Fruit fly (Drosophila melanogaster) whole organism, embryonic: ENCODE results near the gene Charon.

ENCODE experiments used
- B-H1 ChIP-seq: fragments of 200-800 bp; sonication (Bioruptor generic); IDR thresholded peaks from 3 replicates; pipeline ENCODE4 v1.3.6; 2022; ENCODE audit warnings: missing biosample characterization, missing genetic modification characterization
- BEAF-32 ChIP-seq: fragments of 200-800 bp; sonication (Bioruptor generic); optimal IDR thresholded peaks from 3 replicates; lab custom pipeline; 2017; ENCODE audit warnings: missing biosample characterization, missing genetic modification characterization, mild to moderate bottlenecking, moderate library complexity, missing genetic modification reagents
- C15 ChIP-seq: fragments of 200-800 bp; sonication (Bioruptor generic); IDR thresholded peaks from 3 replicates; pipeline ENCODE4 v1.3.6; 2022; ENCODE audit warnings: missing biosample characterization, missing genetic modification characterization
- CG10274 ChIP-seq: fragments of 200-800 bp; sonication (Bioruptor generic); optimal IDR thresholded peaks from 3 replicates; lab custom pipeline; 2017; ENCODE audit warnings: missing biosample characterization, mild to moderate bottlenecking, missing genetic modification characterization
- CG10462 ChIP-seq: fragments of 200-800 bp; sonication (Bioruptor generic); optimal IDR thresholded peaks from 2 replicates; lab custom pipeline; 2016; ENCODE audit warnings: missing biosample characterization, missing genetic modification characterization
- CG11398 ChIP-seq: fragments of 200-800 bp; sonication (Bioruptor generic); optimal IDR thresholded peaks from 2 replicates; lab custom pipeline; 2016; ENCODE audit warnings: missing biosample characterization, missing genetic modification characterization
- CG11456 ChIP-seq: fragments of 200-800 bp; sonication (Bioruptor generic); IDR thresholded peaks from 3 replicates; pipeline ENCODE4 v1.3.6; 2022; ENCODE audit warnings: missing biosample characterization, missing genetic modification characterization
- CG11560 ChIP-seq: fragments of 200-800 bp; sonication (Bioruptor generic); IDR thresholded peaks from 3 replicates; pipeline ENCODE4 v1.3.6; 2022; ENCODE audit warnings: missing biosample characterization, missing genetic modification characterization
- CG12155 ChIP-seq: fragments of 200-800 bp; sonication (Bioruptor generic); optimal IDR thresholded peaks from 3 replicates; lab custom pipeline; 2016; ENCODE audit warnings: missing biosample characterization, missing genetic modification characterization
- CG12219 ChIP-seq: fragments of 200-800 bp; sonication (Bioruptor generic); optimal IDR thresholded peaks from 3 replicates; lab custom pipeline; 2018; ENCODE audit warnings: missing biosample characterization, mild to moderate bottlenecking, missing genetic modification characterization
- CG12744 ChIP-seq: fragments of 200-800 bp; sonication (Bioruptor generic); optimal IDR thresholded peaks from 2 replicates; lab custom pipeline; 2016; ENCODE audit warnings: missing biosample characterization, missing genetic modification characterization
- CG15011 ChIP-seq: fragments of 200-800 bp; sonication (Bioruptor generic); optimal IDR thresholded peaks from 3 replicates; lab custom pipeline; 2018; ENCODE audit warnings: missing biosample characterization, mild to moderate bottlenecking, missing genetic modification characterization
- CG1603 ChIP-seq: fragments of 200-800 bp; sonication (Bioruptor generic); optimal IDR thresholded peaks from 2 replicates; lab custom pipeline; 2019; ENCODE audit warnings: missing biosample characterization, mild to moderate bottlenecking, missing genetic modification characterization, moderate library complexity
- CG16863 ChIP-seq: fragments of 200-800 bp; sonication (Bioruptor generic); optimal IDR thresholded peaks from 3 replicates; lab custom pipeline; 2016; ENCODE audit warnings: missing biosample characterization, missing genetic modification characterization
- CG17912 ChIP-seq: fragments of 200-800 bp; sonication (Bioruptor generic); optimal IDR thresholded peaks from 2 replicates; lab custom pipeline; 2018; ENCODE audit warnings: missing biosample characterization, mild to moderate bottlenecking, missing genetic modification characterization
- CG18011 ChIP-seq: fragments of 200-800 bp; sonication (Bioruptor generic); optimal IDR thresholded peaks from 2 replicates; lab custom pipeline; 2017; ENCODE audit warnings: missing biosample characterization, missing genetic modification characterization, mild to moderate bottlenecking, moderate library complexity, missing genotype
- CG4424 ChIP-seq: fragments of 200-800 bp; sonication (Bioruptor generic); optimal IDR thresholded peaks from 3 replicates; lab custom pipeline; 2016; ENCODE audit warnings: missing biosample characterization, missing genetic modification characterization
- CG6765 ChIP-seq: fragments of 200-800 bp; sonication (Bioruptor generic); optimal IDR thresholded peaks from 3 replicates; lab custom pipeline; 2017; ENCODE audit warnings: missing biosample characterization, mild to moderate bottlenecking, missing genetic modification characterization
- CG8388 ChIP-seq: fragments of 200-800 bp; sonication (Bioruptor generic); optimal IDR thresholded peaks from 2 replicates; lab custom pipeline; 2019; ENCODE audit warnings: missing biosample characterization, mild to moderate bottlenecking, missing genetic modification characterization, moderate library complexity
- CG9437 ChIP-seq: fragments of 200-800 bp; sonication (Bioruptor generic); optimal IDR thresholded peaks from 2 replicates; lab custom pipeline; 2018; ENCODE audit warnings: missing biosample characterization, mild to moderate bottlenecking, missing genetic modification characterization
- CG9876 ChIP-seq: fragments of 200-800 bp; sonication (Bioruptor generic); optimal IDR thresholded peaks from 2 replicates; lab custom pipeline; 2016; ENCODE audit warnings: missing biosample characterization, missing genetic modification characterization
- Dll ChIP-seq: fragments of 200-800 bp; sonication (Bioruptor generic); IDR thresholded peaks from 4 replicates; pipeline ENCODE4 v1.3.6; 2022; ENCODE audit warnings: missing biosample characterization, missing genetic modification characterization; ENCODE audit not compliant: partially characterized antibody
- Hr3 ChIP-seq: fragments of 200-800 bp; sonication (Bioruptor generic); optimal IDR thresholded peaks from 3 replicates; lab custom pipeline; 2016; ENCODE audit warnings: missing biosample characterization, missing genetic modification characterization
- Jarid2 ChIP-seq: fragments of 200-800 bp; sonication (Bioruptor generic); optimal IDR thresholded peaks from 3 replicates; lab custom pipeline; 2017; ENCODE audit warnings: mild to moderate bottlenecking, missing biosample characterization, missing genetic modification reagents, missing genetic modification characterization
- Kr ChIP-seq: fragments of 200-800 bp; sonication (Bioruptor generic); optimal IDR thresholded peaks from 2 replicates; lab custom pipeline; 2017; ENCODE audit warnings: missing biosample characterization, mild to moderate bottlenecking, missing genetic modification characterization
- Med ChIP-seq: fragments of 200-800 bp; sonication (Bioruptor generic); peaks from one replicate; lab custom pipeline; 2016; ENCODE audit warnings: missing biosample characterization, missing genetic modification characterization, mild to moderate bottlenecking, inconsistent platforms, moderate library complexity
- Nf-YA ChIP-seq: fragments of 200-800 bp; sonication (Bioruptor generic); IDR thresholded peaks from 2 replicates; pipeline ENCODE4 v1.3.6; 2022; ENCODE audit warnings: missing biosample characterization, missing genetic modification characterization
- PHDP ChIP-seq: fragments of 200-800 bp; sonication (Bioruptor generic); optimal IDR thresholded peaks from 3 replicates; lab custom pipeline; 2018; ENCODE audit warnings: missing biosample characterization, mild to moderate bottlenecking, missing genetic modification characterization, moderate library complexity
- Sox102F ChIP-seq: fragments of 200-800 bp; sonication (Bioruptor generic); optimal IDR thresholded peaks from 2 replicates; lab custom pipeline; 2018; ENCODE audit warnings: missing biosample characterization, mild to moderate bottlenecking, missing genetic modification characterization, moderate library complexity
- Spps ChIP-seq: fragments of 200-800 bp; sonication (Bioruptor generic); optimal IDR thresholded peaks from 2 replicates; lab custom pipeline; 2018; ENCODE audit warnings: missing biosample characterization, mild to moderate bottlenecking, missing genetic modification characterization
- Stat92E ChIP-seq, 3 experiments: fragments of >200 bp in 2 of 3; fragments of 200-800 bp in 1 of 3; sonication (Bioruptor generic) in 1 of 3; optimal IDR thresholded peaks; 2 replicates each; lab custom pipeline; 2017 to 2019; ENCODE audit warnings: missing biosample characterization in 3 of 3, missing genetic modification characterization in 3 of 3, mild to moderate bottlenecking in 1 of 3, moderate library complexity in 1 of 3
- Tbp ChIP-seq: fragments of >200 bp; optimal IDR thresholded peaks from 2 replicates; lab custom pipeline; 2018; ENCODE audit warnings: missing biosample characterization, missing genetic modification characterization
- YL-1 ChIP-seq: fragments of 200-800 bp; sonication (Bioruptor generic); optimal IDR thresholded peaks from 3 replicates; lab custom pipeline; 2017; ENCODE audit warnings: missing biosample characterization, mild to moderate bottlenecking, missing genetic modification characterization
- amos ChIP-seq: fragments of 200-800 bp; sonication (Bioruptor generic); IDR thresholded peaks from 2 replicates; pipeline ENCODE4 v1.3.6; 2022; ENCODE audit warnings: missing biosample characterization, missing genetic modification characterization; ENCODE audit not compliant: partially characterized antibody
- cato ChIP-seq: fragments of 200-800 bp; sonication (Bioruptor generic); optimal IDR thresholded peaks from 2 replicates; lab custom pipeline; 2016; ENCODE audit warnings: missing biosample characterization, missing genetic modification characterization, borderline replicate concordance
- caup ChIP-seq: fragments of 200-800 bp; sonication (Bioruptor generic); optimal IDR thresholded peaks from 3 replicates; lab custom pipeline; 2017; ENCODE audit warnings: missing biosample characterization, mild to moderate bottlenecking, missing genetic modification characterization, moderate library complexity; ENCODE audit not compliant: severe bottlenecking
- chinmo ChIP-seq: fragments of 200-800 bp; sonication (Bioruptor generic); IDR thresholded peaks from 4 replicates; pipeline ENCODE4 v1.3.6; 2022; ENCODE audit warnings: missing biosample characterization, missing genetic modification characterization; ENCODE audit not compliant: partially characterized antibody
- dati ChIP-seq: fragments of 200-800 bp; sonication (Bioruptor generic); IDR thresholded peaks from 2 replicates; pipeline ENCODE4 v1.3.6; 2022; ENCODE audit warnings: missing biosample characterization, missing genetic modification characterization
- dysf ChIP-seq: fragments of 200-800 bp; sonication (Bioruptor generic); IDR thresholded peaks from 3 replicates; pipeline ENCODE4 v1.3.6; 2022; ENCODE audit warnings: missing biosample characterization, missing genetic modification characterization
- ftz-f1 ChIP-seq: fragments of 200-800 bp; sonication (Bioruptor generic); optimal IDR thresholded peaks from 2 replicates; lab custom pipeline; 2016; ENCODE audit warnings: missing biosample characterization, missing genetic modification characterization
- fu2 ChIP-seq: fragments of 200-800 bp; sonication (Bioruptor generic); optimal IDR thresholded peaks from 2 replicates; lab custom pipeline; 2016; ENCODE audit warnings: missing biosample characterization, missing genetic modification characterization
- insv ChIP-seq, 2 experiments: fragments of 200-800 bp; sonication (Bioruptor generic); optimal IDR thresholded peaks; 3 replicates each; lab custom pipeline; 2016 to 2018; ENCODE audit warnings: missing biosample characterization in 2 of 2, missing genetic modification characterization in 2 of 2
- knrl ChIP-seq: fragments of 200-800 bp; sonication (Bioruptor generic); IDR thresholded peaks from 3 replicates; pipeline ENCODE4 v1.3.6; 2022; ENCODE audit warnings: missing biosample characterization, missing genetic modification characterization; ENCODE audit not compliant: partially characterized antibody
- maf-S ChIP-seq: fragments of 200-800 bp; sonication (Bioruptor generic); optimal IDR thresholded peaks from 2 replicates; lab custom pipeline; 2016; ENCODE audit warnings: missing biosample characterization, missing genetic modification characterization
- nmo ChIP-seq: fragments of 200-800 bp; sonication (Bioruptor generic); optimal IDR thresholded peaks from 2 replicates; lab custom pipeline; 2018; ENCODE audit warnings: missing biosample characterization, mild to moderate bottlenecking, missing genetic modification characterization, moderate library complexity
- schlank ChIP-seq: fragments of 200-800 bp; sonication (Bioruptor generic); optimal IDR thresholded peaks from 2 replicates; lab custom pipeline; 2018; ENCODE audit warnings: missing biosample characterization, mild to moderate bottlenecking, missing genetic modification characterization
- sug ChIP-seq: fragments of 200-800 bp; optimal IDR thresholded peaks from 2 replicates; lab custom pipeline; 2019; ENCODE audit warnings: missing biosample characterization, mild to moderate bottlenecking, missing genetic modification characterization, moderate library complexity
- tna ChIP-seq: fragments of 200-800 bp; sonication (Bioruptor generic); IDR thresholded peaks from 2 replicates; pipeline ENCODE4 v1.3.6; 2022; ENCODE audit warnings: missing biosample characterization, missing genetic modification characterization; ENCODE audit not compliant: partially characterized antibody
- vvl ChIP-seq: fragments of 200-800 bp; sonication (Bioruptor generic); IDR thresholded peaks from 2 replicates; pipeline ENCODE4 v1.3.6; 2022; ENCODE audit warnings: missing biosample characterization, missing genetic modification characterization
- zfh1 ChIP-seq: fragments of 200-800 bp; sonication (Bioruptor generic); IDR thresholded peaks from 3 replicates; pipeline ENCODE4 v1.3.6; 2022; ENCODE audit warnings: missing biosample characterization, missing genetic modification characterization

The Charon gene

DNA sequence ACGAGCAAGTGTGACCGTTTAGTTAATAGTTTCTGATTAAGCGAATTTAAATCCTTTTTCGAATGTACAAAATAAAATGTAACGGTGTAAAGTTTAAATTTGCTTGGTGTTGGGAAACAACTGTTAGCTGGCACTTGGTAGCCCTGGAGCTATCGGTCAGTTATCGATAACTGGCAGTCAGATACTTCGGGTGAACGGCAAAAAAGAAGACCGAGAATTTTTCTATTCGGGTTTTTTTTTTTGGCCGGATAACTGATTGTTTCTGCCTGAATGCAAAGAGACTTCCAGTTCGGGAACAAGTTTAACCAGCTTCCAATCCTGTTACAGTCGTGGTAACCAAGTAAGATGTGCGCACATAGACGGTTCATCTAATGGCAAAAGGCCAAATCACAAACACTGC is 4.9 kb upstream of the Charon start, which contains the start of gene CG4896 (continued):
- TF ChIP-seq vvl (peak; percentile 63), CG11398 (GFP tag; lab: Kevin White, UChicago) (no peak), Sox102F (GFP tag; lab: Kevin White, UChicago) (no peak), CG15011 (GFP tag; lab: Kevin White, UChicago) (no peak), dysf (GFP tag; lab: Robert Waterston, UW) (no peak), CG17912 (no peak), maf-S (GFP tag; lab: Kevin White, UChicago) (no peak), YL-1 (GFP tag; lab: Kevin White, UChicago) (peak; percentile 83), PHDP (tag; lab: Kevin White, UChicago) (no peak), Spps (tag; lab: Kevin White, UChicago) (no peak), CG1603 (tag; lab: Kevin White, UChicago) (no peak), CG16863 (GFP tag; lab: Kevin White, UChicago) (no peak), amos (GFP tag; lab: Robert Waterston, UW) (peak; percentile 70), Nf-YA (no peak), CG18011 (GFP tag; lab: Kevin White, UChicago) (no peak), caup (GFP tag; lab: Kevin White, UChicago) (no peak), Tbp (GFP tag; lab: Kevin White, UChicago) (no peak), Stat92E (GFP tag; optimal IDR thresholded peaks at IDR 0.05; lab: Kevin White, UChicago) (no peak), CG12744 (no peak), Jarid2 (GFP tag; lab: Kevin White, UChicago) (no peak), zfh1 (GFP tag; lab: Robert Waterston, UW) (no peak), tna (GFP tag; lab: Robert Waterston, UW) (peak; percentile 26; the same call in 1 of the 2 replicates), CG10274 (no peak), nmo (GFP tag; lab: Kevin White, UChicago) (no peak), ftz-f1 (GFP tag; lab: Kevin White, UChicago) (no peak), CG12219 (GFP tag; lab: Kevin White, UChicago) (no peak), BEAF-32 (GFP tag; lab: Kevin White, UChicago) (peak; percentile 66), dati (GFP tag; lab: Robert Waterston, UW) (no peak), CG12155 (no peak), schlank (no peak), CG8388 (GFP tag; lab: Kevin White, UChicago) (no peak), CG9876 (GFP tag; lab: Kevin White, UChicago) (no peak), CG4424 (GFP tag; lab: Kevin White, UChicago) (no peak), Kr (GFP tag; lab: Kevin White, UChicago) (no peak), Hr3 (no peak), knrl (GFP tag; lab: Robert Waterston, UW) (peak; percentile 48; the same call in 2 of the 3 replicates), C15 (GFP tag; lab: Robert Waterston, UW) (no peak), insv (GFP tag; optimal IDR thresholded peaks at IDR 0.05; lab: Kevin White, UChicago) (no peak), B-H1 (no peak), CG11560 (no peak), chinmo (GFP tag; lab: Robert Waterston, UW) (peak; percentile 77; the same call in 1 of the 4 replicates), CG10462 (GFP tag; lab: Kevin White, UChicago) (no peak), CG11456 (no peak), sug (tag; lab: Kevin White, UChicago) (no peak), CG9437 (GFP tag; lab: Kevin White, UChicago) (no peak), Med (GFP tag; lab: Kevin White, UChicago) (peak; percentile 82), Dll (GFP tag; lab: Robert Waterston, UW) (peak; percentile 61; the same call in 3 of the 4 replicates), fu2 (GFP tag; lab: Kevin White, UChicago) (peak; percentile 6), cato (GFP tag; lab: Kevin White, UChicago) (no peak), CG6765 (no peak)
